Fruit fly (Drosophila melanogaster) whole organism, adult: ENCODE measurements around the gene Tm2.

Experiments
- CG11617 ChIP-seq: fragments of 200-800 bp; sonication (Bioruptor generic); optimal IDR thresholded peaks from 2 replicates; lab custom pipeline; 2017; ENCODE audit warnings: mild to moderate bottlenecking, missing biosample characterization, missing genetic modification reagents, missing genetic modification characterization
- CG12768 ChIP-seq: fragments of 200-800 bp; sonication (Bioruptor generic); optimal IDR thresholded peaks from 2 replicates; lab custom pipeline; 2017; ENCODE audit warnings: missing biosample characterization, missing genetic modification characterization, mild to moderate bottlenecking, moderate library complexity, missing genetic modification reagents
- CG14711 ChIP-seq: fragments of 200-800 bp; sonication (Bioruptor generic); optimal IDR thresholded peaks from 2 replicates; lab custom pipeline; 2018; ENCODE audit warnings: missing biosample characterization, mild to moderate bottlenecking, missing genetic modification characterization, moderate library complexity
- CG1620 ChIP-seq: fragments of 200-800 bp; sonication (Bioruptor generic); optimal IDR thresholded peaks from 2 replicates; lab custom pipeline; 2016; ENCODE audit warnings: missing biosample characterization, missing genetic modification characterization
- CG33017 ChIP-seq: fragments of 200-800 bp; sonication (Bioruptor generic); optimal IDR thresholded peaks from 2 replicates; lab custom pipeline; 2018; ENCODE audit warnings: missing biosample characterization, mild to moderate bottlenecking, missing genetic modification characterization, moderate library complexity
- CG5204 ChIP-seq: fragments of 200-800 bp; sonication (Bioruptor generic); optimal IDR thresholded peaks from 2 replicates; lab custom pipeline; 2016; ENCODE audit warnings: missing biosample characterization, missing genetic modification characterization
- CG7045 ChIP-seq: fragments of 200-800 bp; sonication (Bioruptor generic); optimal IDR thresholded peaks from 2 replicates; lab custom pipeline; 2017; ENCODE audit warnings: missing biosample characterization, mild to moderate bottlenecking, missing genetic modification characterization
- CG7101 ChIP-seq: fragments of 200-800 bp; sonication (Bioruptor generic); optimal IDR thresholded peaks from 2 replicates; lab custom pipeline; 2018; ENCODE audit warnings: missing biosample characterization, mild to moderate bottlenecking, missing genetic modification characterization, moderate library complexity
- Clk ChIP-seq: fragments of 200-800 bp; sonication (Bioruptor generic); optimal IDR thresholded peaks from 2 replicates; lab custom pipeline; 2017; ENCODE audit warnings: missing biosample characterization, missing genetic modification characterization
- Crg-1 ChIP-seq: fragments of 200-800 bp; sonication (Bioruptor generic); optimal IDR thresholded peaks from 2 replicates; lab custom pipeline; 2016; ENCODE audit warnings: missing biosample characterization, missing genetic modification characterization
- Hr96 ChIP-seq: fragments of 200-800 bp; sonication (Bioruptor generic); optimal IDR thresholded peaks from 2 replicates; lab custom pipeline; 2016; ENCODE audit warnings: missing biosample characterization, missing genetic modification characterization
- Mnt ChIP-seq: fragments of 200-800 bp; sonication (Bioruptor generic); optimal IDR thresholded peaks from 2 replicates; lab custom pipeline; 2016; ENCODE audit warnings: missing biosample characterization, mild to moderate bottlenecking, missing genetic modification characterization
- bab1 ChIP-seq: fragments of 200-800 bp; sonication (Bioruptor generic); optimal IDR thresholded peaks from 3 replicates; lab custom pipeline; 2019; ENCODE audit warnings: missing biosample characterization, mild to moderate bottlenecking, missing genetic modification characterization, moderate library complexity
- cic ChIP-seq: fragments of 200-800 bp; sonication (Bioruptor generic); optimal IDR thresholded peaks from 2 replicates; lab custom pipeline; 2017; ENCODE audit warnings: missing biosample characterization, mild to moderate bottlenecking, missing genetic modification characterization, moderate library complexity
- cnc ChIP-seq, 2 experiments: fragments of >200 bp; optimal IDR thresholded peaks; 2 replicates each; lab custom pipeline; 2017
- kay ChIP-seq: fragments of 200-800 bp; sonication (Bioruptor generic); peaks from one replicate; lab custom pipeline; 2016; ENCODE audit warnings: missing biosample characterization, missing genetic modification characterization, borderline replicate concordance
- ovo ChIP-seq: fragments of 200-800 bp; sonication (Bioruptor generic); optimal IDR thresholded peaks from 2 replicates; lab custom pipeline; 2016; ENCODE audit warnings: missing biosample characterization, missing genetic modification characterization
- pad ChIP-seq: fragments of 200-800 bp; sonication (Bioruptor generic); optimal IDR thresholded peaks from 3 replicates; lab custom pipeline; 2017; ENCODE audit warnings: missing biosample characterization, missing genetic modification characterization, mild to moderate bottlenecking, moderate library complexity, missing genetic modification reagents
- tj ChIP-seq: fragments of 200-800 bp; sonication (Bioruptor generic); optimal IDR thresholded peaks from 3 replicates; lab custom pipeline; 2017; ENCODE audit warnings: missing biosample characterization, mild to moderate bottlenecking, missing genetic modification characterization, moderate library complexity
- toe ChIP-seq: fragments of 200-800 bp; sonication (Bioruptor generic); optimal IDR thresholded peaks from 2 replicates; lab custom pipeline; 2016; ENCODE audit warnings: missing biosample characterization, missing genetic modification characterization

Gene Tm2

DNA sequence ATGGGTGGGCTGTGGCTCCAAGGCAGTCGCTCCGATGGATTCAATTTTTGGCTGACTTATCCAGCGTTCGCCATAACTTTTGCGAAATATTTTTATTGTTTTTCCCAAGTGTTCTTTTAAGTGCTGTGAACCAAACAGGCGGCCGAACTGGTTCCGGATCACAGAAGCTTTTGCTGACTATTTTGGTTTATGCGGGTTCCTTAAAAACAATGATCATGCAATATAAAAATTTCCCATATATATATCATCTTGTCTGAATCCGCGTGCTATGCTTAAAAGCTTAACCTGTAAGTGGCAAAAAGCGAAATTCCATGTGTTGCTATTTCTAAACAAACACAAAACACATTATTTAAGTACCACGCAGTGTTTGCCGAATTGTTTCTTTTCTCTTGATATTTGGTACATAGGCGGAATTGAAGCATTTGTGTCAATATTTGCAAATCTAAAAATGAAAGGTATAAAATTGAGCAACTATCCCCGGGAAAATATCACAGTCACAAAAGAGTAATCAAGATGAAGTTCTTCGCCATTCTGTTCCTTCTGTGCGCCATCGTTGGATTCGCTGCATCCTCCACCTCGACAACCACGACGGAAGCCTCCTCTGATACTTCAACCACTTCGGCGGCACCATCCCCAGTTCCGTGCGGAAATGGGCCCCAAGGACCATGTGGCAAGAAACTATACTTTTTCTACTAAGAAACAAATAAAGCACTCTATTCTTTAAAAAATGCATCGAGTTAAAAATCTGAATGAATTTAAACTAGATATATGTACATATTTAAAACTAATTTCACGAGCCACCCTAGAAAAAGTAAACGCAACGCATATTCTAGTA is 10.1 kb downstream of the Tm2 start, which contains the start of the genes CG6276 and CG44040:
CG6276 (minus strand) TSS at position 158 of the 835 bp plus-strand sequence.
CG44040 (plus strand) TSS at position 467 of the 835 bp plus-strand sequence.
- TF ChIP-seq CG12768 (peak; percentile 37), Hr96 (GFP tag; lab: Kevin White, UChicago) (no peak), kay (GFP tag; lab: Kevin White, UChicago) (no peak), bab1 (GFP tag; lab: Kevin White, UChicago) (peak; percentile 42), tj (peak; percentile 42), Clk (GFP tag; lab: Kevin White, UChicago) (no peak), cic (no peak), cnc (optimal IDR thresholded peaks at IDR 0.05; lab: Kevin White, UChicago) (peak in 1 of 2 experiments; percentile 38), CG7101 (tag; lab: Kevin White, UChicago) (peak; percentile 76), CG1620 (peak; percentile 32), Mnt (GFP tag; lab: Kevin White, UChicago) (peak; percentile 27), pad (peak; percentile 43), ovo (GFP tag; lab: Kevin White, UChicago) (peak; percentile 7), CG5204 (GFP tag; lab: Kevin White, UChicago) (peak; percentile 73), Crg-1 (GFP tag; lab: Kevin White, UChicago) (no peak), CG7045 (peak; percentile 53), toe (peak; percentile 48), CG14711 (peak; percentile 34), CG11617 (GFP tag; lab: Kevin White, UChicago) (peak; percentile 73), CG33017 (tag; lab: Kevin White, UChicago) (peak; percentile 62)

DNA sequence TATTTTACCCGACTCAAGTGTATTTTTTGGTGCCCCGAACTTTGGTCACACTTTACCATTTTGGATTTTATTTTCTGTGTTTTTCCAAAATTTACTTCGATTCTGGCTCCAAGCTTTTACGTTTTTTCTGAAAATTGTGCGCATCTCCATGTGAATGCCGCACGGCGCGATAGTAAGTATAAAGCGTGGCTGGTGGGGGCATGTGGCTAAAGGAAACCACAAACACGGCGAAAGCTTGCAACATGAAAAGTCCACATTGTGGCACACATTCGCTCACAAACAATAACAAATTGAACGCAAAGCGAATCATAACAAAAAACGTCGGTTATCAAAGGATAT is 10.7 kb downstream of the Tm2 start, which contains the start of gene ear:
ear (plus strand) TSS at position 10 of the 339 bp plus-strand sequence.
- TF ChIP-seq CG7101 (tag; lab: Kevin White, UChicago) (no peak), tj (no peak), kay (GFP tag; lab: Kevin White, UChicago) (no peak), Mnt (GFP tag; lab: Kevin White, UChicago) (no peak), Hr96 (GFP tag; lab: Kevin White, UChicago) (no peak), CG14711 (no peak), cnc (optimal IDR thresholded peaks at IDR 0.05; lab: Kevin White, UChicago) (no peak), CG5204 (GFP tag; lab: Kevin White, UChicago) (no peak), CG1620 (no peak), cic (no peak), CG7045 (no peak), Clk (GFP tag; lab: Kevin White, UChicago) (no peak), pad (no peak), CG33017 (tag; lab: Kevin White, UChicago) (no peak), bab1 (GFP tag; lab: Kevin White, UChicago) (no peak), ovo (GFP tag; lab: Kevin White, UChicago) (no peak)

DNA sequence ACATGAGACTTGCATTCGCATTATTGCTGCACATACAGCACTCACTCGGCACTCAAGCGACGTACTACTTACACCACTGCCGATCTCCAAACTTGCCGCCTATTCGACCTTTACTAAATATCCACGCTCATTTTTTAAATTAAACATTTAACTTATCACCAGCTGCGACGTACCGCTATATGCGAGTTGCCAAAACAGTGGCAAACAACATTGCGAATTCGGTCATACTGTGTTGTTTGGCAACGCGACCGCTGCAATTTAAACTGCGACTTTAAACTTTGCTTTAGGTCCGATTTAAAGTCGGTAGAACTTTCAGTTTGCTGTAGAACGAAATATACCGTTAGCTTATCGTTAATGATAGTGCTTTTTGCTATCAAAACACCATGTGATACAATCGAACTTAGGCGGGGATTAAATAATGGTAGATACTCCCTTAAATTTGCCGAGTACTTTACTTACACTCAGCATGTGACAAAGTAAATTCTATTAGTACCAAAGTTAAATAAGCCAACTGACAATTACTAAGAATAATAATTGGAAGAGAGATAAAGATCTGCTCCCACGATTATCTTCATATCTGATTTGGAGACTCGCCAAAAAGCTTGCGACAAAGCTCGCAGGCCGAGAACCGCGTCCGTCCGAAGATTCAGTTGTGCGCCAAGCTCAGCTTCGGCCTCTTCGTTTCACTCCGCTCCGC is 18.2 kb downstream of the Tm2 start, which contains the start of the genes CG6236 and ea:
CG6236 (minus strand) TSS at position 187 of the 697 bp plus-strand sequence.
ea (plus strand) TSS at position 647 of the 697 bp plus-strand sequence.
- TF ChIP-seq ovo (GFP tag; lab: Kevin White, UChicago): peak; percentile 43
- TF ChIP-seq Mnt (GFP tag; lab: Kevin White, UChicago): no peak

DNA sequence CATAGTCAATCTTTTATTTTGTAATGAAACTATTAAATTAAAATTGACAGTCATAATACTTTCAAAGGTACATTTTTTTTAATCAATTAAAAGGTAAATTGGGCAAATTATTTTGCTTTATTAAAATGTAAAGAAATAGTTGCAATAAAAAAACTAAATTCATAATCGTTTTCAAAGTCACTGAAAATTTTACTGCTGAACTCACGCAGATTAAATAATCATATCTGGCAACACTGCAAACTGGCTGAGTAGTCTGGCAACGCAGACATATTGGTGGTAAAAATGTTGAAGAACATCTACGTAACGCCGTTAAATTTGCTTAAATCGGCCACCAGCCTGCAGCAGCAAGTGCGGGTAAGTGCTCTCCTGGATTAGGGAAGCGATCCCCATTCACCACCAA is 20.5 kb downstream of the Tm2 start, which contains the start of gene mRpL9:
mRpL9 (plus strand) TSS at position 267 of the 400 bp plus-strand sequence.
- TF ChIP-seq Mnt (GFP tag; lab: Kevin White, UChicago): peak; percentile 36
- TF ChIP-seq kay (GFP tag; lab: Kevin White, UChicago): no peak
- TF ChIP-seq CG14711: peak; percentile 43
- peak; percentile 46 for TF ChIP-seq CG1620
- no peak for TF ChIP-seq ovo (GFP tag; lab: Kevin White, UChicago)
- peak; percentile 30 for TF ChIP-seq bab1 (GFP tag; lab: Kevin White, UChicago)
- TF ChIP-seq CG7101 (tag; lab: Kevin White, UChicago): peak; percentile 57
- no peak for TF ChIP-seq Hr96 (GFP tag; lab: Kevin White, UChicago)

DNA sequence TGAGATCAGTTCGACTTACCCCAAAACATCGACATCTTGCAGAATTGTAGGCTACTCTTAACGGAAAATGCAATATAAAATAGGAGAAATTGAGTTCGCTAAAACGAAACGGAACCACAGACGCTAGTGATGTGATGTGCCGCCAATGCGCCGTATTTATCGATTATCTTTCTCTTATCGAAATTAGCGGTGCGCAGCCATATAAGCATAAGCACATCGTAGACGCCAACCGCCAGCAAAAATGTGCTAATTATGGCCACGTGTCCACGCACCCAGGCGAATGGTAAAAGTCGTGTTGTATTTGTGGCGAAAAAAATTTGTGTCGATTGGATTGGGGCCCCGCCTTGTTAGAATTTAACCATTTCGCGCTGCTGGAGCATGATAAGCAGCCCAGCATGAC is 23.0 kb downstream of the Tm2 start, which contains the start of the genes Fkbp39 and Cyfip:
Fkbp39 (minus strand) TSS at position 140 of the 400 bp plus-strand sequence.
Cyfip (plus strand) TSS at position 273 of the 400 bp plus-strand sequence.
- TF ChIP-seq Mnt (GFP tag; lab: Kevin White, UChicago): peak; percentile 99
- TF ChIP-seq CG5204 (GFP tag; lab: Kevin White, UChicago): no peak
- TF ChIP-seq CG33017 (tag; lab: Kevin White, UChicago): no peak
- TF ChIP-seq Crg-1 (GFP tag; lab: Kevin White, UChicago): peak; percentile 60
- peak; percentile 42 for TF ChIP-seq CG11617 (GFP tag; lab: Kevin White, UChicago)
- no peak for TF ChIP-seq cnc (optimal IDR thresholded peaks at IDR 0.05; lab: Kevin White, UChicago)
- TF ChIP-seq CG1620: peak; percentile 65
- TF ChIP-seq CG12768: no peak
- TF ChIP-seq cic: peak; percentile 51
- no peak for TF ChIP-seq CG7045
- no peak for TF ChIP-seq kay (GFP tag; lab: Kevin White, UChicago)
- TF ChIP-seq ovo (GFP tag; lab: Kevin White, UChicago): no peak
- peak; percentile 40 for TF ChIP-seq CG14711
- TF ChIP-seq toe: no peak
- TF ChIP-seq Clk (GFP tag; lab: Kevin White, UChicago): no peak
- TF ChIP-seq CG7101 (tag; lab: Kevin White, UChicago): peak; percentile 44
- no peak for TF ChIP-seq Hr96 (GFP tag; lab: Kevin White, UChicago)
- peak; percentile 66 for TF ChIP-seq pad
- TF ChIP-seq tj: no peak
- TF ChIP-seq bab1 (GFP tag; lab: Kevin White, UChicago): peak; percentile 79
